Worm (Caenorhabditis elegans) whole organism, L4 larva: ENCODE data around the gene slc-9B.2.
A peak's percentile ranks its signal among the peaks of the same experiment; 100 is the strongest.

Source experiments
- ama-1 ChIP-seq: fragments of 150-350 bp; optimal IDR thresholded peaks from 2 replicates; lab custom pipeline; 2014; ENCODE audit warnings: inconsistent platforms, mixed read lengths
- ceh-32 ChIP-seq: sonication (generic microtip); optimal IDR thresholded peaks from 2 replicates; lab custom pipeline; 2016; ENCODE audit warnings: mild to moderate bottlenecking, missing genetic modification characterization, missing compliant biosample characterization; ENCODE audit not compliant: poor library complexity
- egl-27 ChIP-seq: sonication (generic microtip); optimal IDR thresholded peaks from 3 replicates; lab custom pipeline; 2017; ENCODE audit warnings: missing biosample characterization, missing genetic modification reagents, missing genetic modification characterization
- lin-29 ChIP-seq: fragments of 200-800 bp; sonication (Bioruptor generic); IDR thresholded peaks from 2 replicates; pipeline ENCODE4 v1.3.6; 2022; ENCODE audit warnings: missing genetic modification reagents, missing genetic modification characterization, missing compliant biosample characterization
- mdl-1 ChIP-seq, 2 experiments: fragments of 150-350 bp in 1 of 2; sonication (generic microtip) in 1 of 2; optimal IDR thresholded peaks; 2 replicates each; lab custom pipeline; 2014 to 2017; ENCODE audit warnings: missing biosample characterization in 2 of 2, missing genetic modification characterization in 2 of 2
- mes-2 ChIP-seq: sonication (generic microtip); optimal IDR thresholded peaks from 2 replicates; lab custom pipeline; 2016; ENCODE audit warnings: missing genotype, mild to moderate bottlenecking, missing genetic modification characterization, missing compliant biosample characterization; ENCODE audit not compliant: poor library complexity, severe bottlenecking
- nhr-76 ChIP-seq: fragments of 150-350 bp; optimal IDR thresholded peaks from 2 replicates; lab custom pipeline; 2014; ENCODE audit warnings: missing biosample characterization, missing genetic modification characterization
- pqm-1 ChIP-seq: sonication (generic microtip); optimal IDR thresholded peaks from 2 replicates; lab custom pipeline; 2017; ENCODE audit warnings: missing biosample characterization, missing genetic modification characterization

DNA sequence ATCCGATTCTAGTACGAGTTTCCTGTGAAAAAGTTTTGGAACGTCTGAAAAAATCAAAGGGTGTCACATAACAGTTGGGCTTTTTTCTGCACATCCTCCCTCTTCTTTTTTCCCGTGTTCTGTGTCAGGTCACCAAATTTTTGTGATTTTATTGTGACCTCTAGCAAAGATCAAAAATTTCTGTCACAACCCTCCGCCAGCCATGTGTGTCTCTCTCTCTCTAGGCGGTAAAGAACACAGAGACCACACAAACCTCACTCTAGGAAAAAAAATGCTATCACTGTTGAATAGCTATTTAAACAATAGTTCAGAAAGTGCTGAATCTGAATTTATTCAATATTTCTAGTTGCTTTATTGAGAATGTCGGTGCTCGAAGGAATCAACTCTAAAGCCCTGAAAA lies 51.8 kb downstream of the slc-9B.2 start, which contains the start of gene gst-44:
- TF ChIP-seq pqm-1 (peak; percentile 31), mdl-1 (tag; optimal IDR thresholded peaks at IDR 0.05; lab: Kevin White, UChicago) (no peak), mes-2 (tag; lab: Kevin White, UChicago) (no peak), nhr-76 (no peak), ceh-32 (tag; lab: Kevin White, UChicago) (no peak), lin-29 (GFP tag; lab: Robert Waterston, UW) (no peak), ama-1 (no peak), egl-27 (tag; lab: Kevin White, UChicago) (no peak)
